Worm (Caenorhabditis elegans): ENCODE results near the gene F13A7.1.
"Not testable (repeated sequence)": the region's sequence is repeated elsewhere in the genome, so short reads cannot be mapped to it uniquely, and the experiment has no call there.

ce11 chrV:16338287-16339092 is 39.3 kb downstream of the F13A7.1 start, which contains the start of gene slc-9B.2:
- not testable (repeated sequence) for TF ChIP-seq ceh-82 (tag; optimal IDR thresholded peaks at IDR 0.05); unc-39 (tag; optimal IDR thresholded peaks at IDR 0.05); unc-62 (GFP tag; optimal IDR thresholded peaks at IDR 0.05); ztf-4 (tag; optimal IDR thresholded peaks at IDR 0.05); snpc-4 (tag; optimal IDR thresholded peaks at IDR 0.05); ztf-11 (tag; optimal IDR thresholded peaks at IDR 0.05); pha-4 (tag; optimal IDR thresholded peaks at IDR 0.05); ama-1 (optimal IDR thresholded peaks at IDR 0.05); tbx-2 (tag; optimal IDR thresholded peaks at IDR 0.05); egl-27 (tag; optimal IDR thresholded peaks at IDR 0.05); nhr-76 (tag; optimal IDR thresholded peaks at IDR 0.05); nhr-237 (tag; optimal IDR thresholded peaks at IDR 0.05); ceh-28 (tag; optimal IDR thresholded peaks at IDR 0.05)
